Fruit fly (Drosophila melanogaster) whole organism, embryonic: ENCODE data around the gene CG6569.

ENCODE experiments used
- Abd-B ChIP-seq: fragments of 200-800 bp; sonication (Bioruptor generic); optimal IDR thresholded peaks from 2 replicates; lab custom pipeline; 2018; ENCODE audit warnings: missing biosample characterization, mild to moderate bottlenecking, missing genetic modification characterization, moderate library complexity
- Adf1 ChIP-seq: fragments of 200-800 bp; sonication (Bioruptor generic); IDR thresholded peaks from 2 replicates; pipeline ENCODE4 v1.3.6; 2022; ENCODE audit warnings: missing biosample characterization, missing genetic modification characterization
- CG10209 ChIP-seq: fragments of 200-800 bp; sonication (Bioruptor generic); optimal IDR thresholded peaks from 3 replicates; lab custom pipeline; 2017; ENCODE audit warnings: missing biosample characterization, mild to moderate bottlenecking, missing genetic modification characterization, missing genetic modification reagents
- CG10321 ChIP-seq: fragments of 200-800 bp; sonication (Bioruptor generic); IDR thresholded peaks from 2 replicates; pipeline ENCODE4 v1.3.6; 2022; ENCODE audit warnings: missing biosample characterization, missing genetic modification characterization
- CG11247 ChIP-seq: fragments of 200-800 bp; sonication (Bioruptor generic); IDR thresholded peaks from 2 replicates; pipeline ENCODE4 v1.3.6; 2022; ENCODE audit warnings: missing biosample characterization, missing genetic modification characterization
- CG11456 ChIP-seq: fragments of 200-800 bp; sonication (Bioruptor generic); IDR thresholded peaks from 3 replicates; pipeline ENCODE4 v1.3.6; 2022; ENCODE audit warnings: missing biosample characterization, missing genetic modification characterization
- CG12155 ChIP-seq: fragments of 200-800 bp; sonication (Bioruptor generic); optimal IDR thresholded peaks from 3 replicates; lab custom pipeline; 2016; ENCODE audit warnings: missing biosample characterization, missing genetic modification characterization
- CG13296 ChIP-seq: fragments of 200-800 bp; sonication (Bioruptor generic); optimal IDR thresholded peaks from 3 replicates; lab custom pipeline; 2018; ENCODE audit warnings: missing biosample characterization, mild to moderate bottlenecking, missing genetic modification characterization
- CG18619 ChIP-seq: fragments of 200-800 bp; sonication (Bioruptor generic); optimal IDR thresholded peaks from 3 replicates; lab custom pipeline; 2017; ENCODE audit warnings: missing biosample characterization, mild to moderate bottlenecking, missing genetic modification characterization
- CG2129 ChIP-seq: fragments of 200-800 bp; sonication (Bioruptor generic); IDR thresholded peaks from 2 replicates; pipeline ENCODE4 v1.3.6; 2022; ENCODE audit warnings: missing biosample characterization, missing genetic modification characterization; ENCODE audit not compliant: partially characterized antibody
- CG2875 ChIP-seq: fragments of 200-800 bp; sonication (Bioruptor generic); optimal IDR thresholded peaks from 2 replicates; lab custom pipeline; 2017; ENCODE audit warnings: missing biosample characterization, mild to moderate bottlenecking, missing genetic modification characterization, missing genetic modification reagents
- CG3838 ChIP-seq: fragments of 200-800 bp; sonication (Bioruptor generic); optimal IDR thresholded peaks from 3 replicates; lab custom pipeline; 2016; ENCODE audit warnings: missing biosample characterization, missing genetic modification characterization
- CG4617 ChIP-seq: fragments of 200-800 bp; sonication (Bioruptor generic); optimal IDR thresholded peaks from 3 replicates; lab custom pipeline; 2016; ENCODE audit warnings: missing biosample characterization, missing genetic modification characterization, borderline replicate concordance
- CG4820 ChIP-seq: fragments of 200-800 bp; sonication (Bioruptor generic); optimal IDR thresholded peaks from 3 replicates; lab custom pipeline; 2016; ENCODE audit warnings: missing biosample characterization, missing genetic modification characterization
- CG6272 ChIP-seq: fragments of 200-800 bp; sonication (Bioruptor generic); IDR thresholded peaks from 2 replicates; pipeline ENCODE4 v1.3.6; 2022; ENCODE audit warnings: missing biosample characterization, missing genetic modification characterization
- CG7556 ChIP-seq: fragments of 200-800 bp; sonication (Bioruptor generic); optimal IDR thresholded peaks from 2 replicates; lab custom pipeline; 2017; ENCODE audit warnings: missing biosample characterization, mild to moderate bottlenecking, missing genetic modification characterization
- CG8359 ChIP-seq: fragments of 200-800 bp; sonication (Bioruptor generic); optimal IDR thresholded peaks from 2 replicates; lab custom pipeline; 2017; ENCODE audit warnings: missing biosample characterization, mild to moderate bottlenecking, missing genetic modification characterization, borderline replicate concordance
- CG9609 ChIP-seq: fragments of 200-800 bp; sonication (Bioruptor generic); optimal IDR thresholded peaks from 3 replicates; lab custom pipeline; 2016; ENCODE audit warnings: missing biosample characterization, missing genetic modification characterization
- CG9727 ChIP-seq: fragments of 200-800 bp; sonication (Bioruptor generic); optimal IDR thresholded peaks from 3 replicates; lab custom pipeline; 2017; ENCODE audit warnings: missing biosample characterization, mild to moderate bottlenecking, missing genetic modification characterization
- Doc2 ChIP-seq: fragments of 200-800 bp; sonication (Bioruptor generic); IDR thresholded peaks from 2 replicates; pipeline ENCODE4 v1.3.6; 2022; ENCODE audit warnings: missing biosample characterization, missing genetic modification characterization
- Dref ChIP-seq: fragments of 200-800 bp; sonication (Bioruptor generic); IDR thresholded peaks from 2 replicates; pipeline ENCODE4 v1.3.6; 2022; ENCODE audit warnings: missing biosample characterization, missing genetic modification characterization
- ERR ChIP-seq: fragments of 200-800 bp; sonication (Bioruptor generic); optimal IDR thresholded peaks from 2 replicates; lab custom pipeline; 2016; ENCODE audit warnings: missing biosample characterization, missing genetic modification characterization
- Hsf ChIP-seq: fragments of 200-800 bp; sonication (Bioruptor generic); optimal IDR thresholded peaks from 3 replicates; lab custom pipeline; 2016; ENCODE audit warnings: missing biosample characterization, missing genetic modification characterization
- Jarid2 ChIP-seq: fragments of 200-800 bp; sonication (Bioruptor generic); optimal IDR thresholded peaks from 3 replicates; lab custom pipeline; 2017; ENCODE audit warnings: mild to moderate bottlenecking, missing biosample characterization, missing genetic modification reagents, missing genetic modification characterization
- Lhr ChIP-seq: fragments of 200-800 bp; sonication (Bioruptor generic); optimal IDR thresholded peaks from 3 replicates; lab custom pipeline; 2017; ENCODE audit warnings: mild to moderate bottlenecking, missing biosample characterization, missing genetic modification reagents, missing genetic modification characterization
- Nf-YB ChIP-seq: fragments of 200-800 bp; sonication (Bioruptor generic); optimal IDR thresholded peaks from 3 replicates; lab custom pipeline; 2019; ENCODE audit warnings: missing biosample characterization, mild to moderate bottlenecking, missing genetic modification characterization, moderate library complexity
- Poxn ChIP-seq: fragments of 200-800 bp; sonication (Bioruptor generic); IDR thresholded peaks from 2 replicates; pipeline ENCODE4 v1.3.6; 2022; ENCODE audit warnings: missing biosample characterization, missing genetic modification characterization
- Ptx1 ChIP-seq: fragments of 200-800 bp; sonication (Bioruptor generic); IDR thresholded peaks from 2 replicates; pipeline ENCODE4 v1.3.6; 2022; ENCODE audit warnings: missing biosample characterization, missing genetic modification characterization
- Rx ChIP-seq: fragments of 200-800 bp; sonication (Bioruptor generic); IDR thresholded peaks from 2 replicates; pipeline ENCODE4 v1.3.6; 2022; ENCODE audit warnings: missing biosample characterization, missing genetic modification characterization
- Tbp ChIP-seq: fragments of >200 bp; optimal IDR thresholded peaks from 2 replicates; lab custom pipeline; 2018; ENCODE audit warnings: missing biosample characterization, missing genetic modification characterization
- Xrp1 ChIP-seq: fragments of 200-800 bp; sonication (Bioruptor generic); IDR thresholded peaks from 2 replicates; pipeline ENCODE4 v1.3.6; 2022; ENCODE audit warnings: missing biosample characterization, missing genetic modification characterization
- al ChIP-seq: fragments of 200-800 bp; sonication (Bioruptor generic); IDR thresholded peaks from 2 replicates; pipeline ENCODE4 v1.3.6; 2022; ENCODE audit warnings: missing biosample characterization, missing genetic modification characterization
- bowl ChIP-seq: fragments of 200-800 bp; sonication (Bioruptor generic); IDR thresholded peaks from 2 replicates; pipeline ENCODE4 v1.3.6; 2022; ENCODE audit warnings: missing biosample characterization, missing genetic modification characterization
- croc ChIP-seq: fragments of 200-800 bp; sonication (Bioruptor generic); conservative IDR thresholded peaks from 3 replicates; pipeline ENCODE4 v1.3.6; 2022; ENCODE audit warnings: missing biosample characterization, missing genetic modification characterization
- da ChIP-seq: fragments of 200-800 bp; sonication (Bioruptor generic); optimal IDR thresholded peaks from 2 replicates; lab custom pipeline; 2016; ENCODE audit warnings: missing biosample characterization, missing genetic modification characterization
- dmrt11E ChIP-seq: fragments of 200-800 bp; sonication (Bioruptor generic); optimal IDR thresholded peaks from 3 replicates; lab custom pipeline; 2018; ENCODE audit warnings: missing biosample characterization, mild to moderate bottlenecking, missing genetic modification characterization, moderate library complexity
- dysf ChIP-seq: fragments of 200-800 bp; sonication (Bioruptor generic); IDR thresholded peaks from 3 replicates; pipeline ENCODE4 v1.3.6; 2022; ENCODE audit warnings: missing biosample characterization, missing genetic modification characterization
- grau ChIP-seq: fragments of 200-800 bp; optimal IDR thresholded peaks from 3 replicates; lab custom pipeline; 2019; ENCODE audit warnings: missing biosample characterization, mild to moderate bottlenecking, missing genetic modification characterization, moderate library complexity
- grn ChIP-seq: fragments of 200-800 bp; sonication (Bioruptor generic); optimal IDR thresholded peaks from 3 replicates; lab custom pipeline; 2017; ENCODE audit warnings: missing biosample characterization, missing genetic modification characterization
- knrl ChIP-seq: fragments of 200-800 bp; sonication (Bioruptor generic); IDR thresholded peaks from 3 replicates; pipeline ENCODE4 v1.3.6; 2022; ENCODE audit warnings: missing biosample characterization, missing genetic modification characterization; ENCODE audit not compliant: partially characterized antibody
- nmo ChIP-seq: fragments of 200-800 bp; sonication (Bioruptor generic); optimal IDR thresholded peaks from 2 replicates; lab custom pipeline; 2018; ENCODE audit warnings: missing biosample characterization, mild to moderate bottlenecking, missing genetic modification characterization, moderate library complexity
- onecut ChIP-seq: fragments of 200-800 bp; sonication (Bioruptor generic); IDR thresholded peaks from 2 replicates; pipeline ENCODE4 v1.3.6; 2022; ENCODE audit warnings: missing biosample characterization, missing genetic modification characterization
- sc ChIP-seq, 3 experiments: fragments of >200 bp in 2 of 3; fragments of 200-800 bp in 1 of 3; sonication (Bioruptor generic) in 1 of 3; optimal IDR thresholded peaks; 2 replicates in 2 of 3; 3 replicates in 1 of 3; lab custom pipeline; 2017; ENCODE audit warnings: mild to moderate bottlenecking in 1 of 3, missing biosample characterization in 1 of 3, missing genetic modification characterization in 1 of 3, missing genetic modification reagents in 1 of 3
- sd ChIP-seq: fragments of 200-800 bp; sonication (Bioruptor generic); optimal IDR thresholded peaks from 3 replicates; lab custom pipeline; 2018; ENCODE audit warnings: missing biosample characterization, mild to moderate bottlenecking, missing genetic modification characterization, moderate library complexity
- sqz ChIP-seq: fragments of 200-800 bp; sonication (Bioruptor generic); optimal IDR thresholded peaks from 3 replicates; lab custom pipeline; 2018; ENCODE audit warnings: missing biosample characterization, mild to moderate bottlenecking, missing genetic modification characterization
- tap ChIP-seq: fragments of 200-800 bp; optimal IDR thresholded peaks from 3 replicates; lab custom pipeline; 2019; ENCODE audit warnings: missing biosample characterization, mild to moderate bottlenecking, missing genetic modification characterization, moderate library complexity
- trem ChIP-seq: fragments of 200-800 bp; optimal IDR thresholded peaks from 3 replicates; lab custom pipeline; 2019; ENCODE audit warnings: missing biosample characterization, mild to moderate bottlenecking, missing genetic modification characterization, moderate library complexity
- tx ChIP-seq: fragments of 200-800 bp; sonication (Bioruptor generic); optimal IDR thresholded peaks from 2 replicates; lab custom pipeline; 2016; ENCODE audit warnings: missing biosample characterization, missing genetic modification characterization
- zen2 ChIP-seq: fragments of 200-800 bp; sonication (Bioruptor generic); IDR thresholded peaks from 3 replicates; pipeline ENCODE4 v1.3.6; 2022; ENCODE audit warnings: missing biosample characterization, missing genetic modification characterization; ENCODE audit not compliant: partially characterized antibody
- zfh2 ChIP-seq: fragments of 200-800 bp; sonication (Bioruptor generic); optimal IDR thresholded peaks from 2 replicates; lab custom pipeline; 2016; ENCODE audit warnings: missing biosample characterization, missing genetic modification characterization

Gene CG6569

dm6 chr3R:21828040-21828526 is 39.6 kb downstream of the CG6569 start (continued):
- TF ChIP-seq dysf (GFP tag; lab: Robert Waterston, UW) (peak; percentile 68; the same call in 2 of the 3 replicates), Dref (GFP tag; lab: Robert Waterston, UW) (no peak), CG3838 (peak; percentile 10), al (GFP tag; lab: Robert Waterston, UW) (no peak), grn (GFP tag; lab: Kevin White, UChicago) (peak; percentile 41), CG7556 (GFP tag; lab: Kevin White, UChicago) (peak; percentile 47), Adf1 (no peak), grau (tag; lab: Kevin White, UChicago) (peak; percentile 77), CG9727 (peak; percentile 70), nmo (GFP tag; lab: Kevin White, UChicago) (peak; percentile 90), Nf-YB (peak; percentile 33), CG18619 (peak; percentile 55), Rx (peak; percentile 61), sd (tag; lab: Kevin White, UChicago) (peak; percentile 31), knrl (GFP tag; lab: Robert Waterston, UW) (no peak), tap (tag; lab: Kevin White, UChicago) (peak; percentile 7), CG6272 (GFP tag; lab: Robert Waterston, UW) (peak; percentile 72), CG13296 (no peak), Doc2 (no peak), zen2 (no peak), tx (GFP tag; lab: Kevin White, UChicago) (peak; percentile 80), Ptx1 (GFP tag; lab: Robert Waterston, UW) (peak; percentile 82), trem (tag; lab: Kevin White, UChicago) (peak; percentile 68), bowl (GFP tag; lab: Robert Waterston, UW) (no peak), dmrt11E (tag; lab: Kevin White, UChicago) (peak; percentile 95), Hsf (GFP tag; lab: Kevin White, UChicago) (peak; percentile 82), Tbp (GFP tag; lab: Kevin White, UChicago) (no peak), CG11247 (GFP tag; lab: Robert Waterston, UW) (peak; percentile 48), CG2129 (no peak), Abd-B (peak; percentile 82), da (GFP tag; lab: Kevin White, UChicago) (peak; percentile 55), CG4617 (GFP tag; lab: Kevin White, UChicago) (peak; percentile 2), Xrp1 (GFP tag; lab: Robert Waterston, UW) (peak; percentile 91), Poxn (GFP tag; lab: Robert Waterston, UW) (no peak), CG12155 (peak; percentile 31), onecut (GFP tag; lab: Robert Waterston, UW) (peak; percentile 21), CG10321 (GFP tag; lab: Robert Waterston, UW) (no peak), croc (peak; percentile 92), Lhr (GFP tag; lab: Kevin White, UChicago) (peak; percentile 72), CG9609 (GFP tag; lab: Kevin White, UChicago) (peak; percentile 78), zfh2 (GFP tag; lab: Kevin White, UChicago) (no peak), CG10209 (GFP tag; lab: Kevin White, UChicago) (peak; percentile 65), CG8359 (GFP tag; lab: Kevin White, UChicago) (peak; percentile 41), sc (optimal IDR thresholded peaks at IDR 0.05; lab: Kevin White, UChicago) (no peak), sc (GFP tag; optimal IDR thresholded peaks at IDR 0.05; lab: Kevin White, UChicago) (peak; percentile 78), Jarid2 (GFP tag; lab: Kevin White, UChicago) (no peak), ERR (GFP tag; lab: Kevin White, UChicago) (peak; percentile 10), CG2875 (GFP tag; lab: Kevin White, UChicago) (peak; percentile 71), CG11456 (GFP tag; lab: Robert Waterston, UW) (no peak), sqz (GFP tag; lab: Kevin White, UChicago) (peak; percentile 50), CG4820 (GFP tag; lab: Kevin White, UChicago) (peak; percentile 78)
